Worm (Caenorhabditis elegans) whole organism, L4/young adult: ENCODE measurements around the gene hum-10.

Experiments used
- dao-5 ChIP-seq: sonication (generic microtip); optimal IDR thresholded peaks from 2 replicates; lab custom pipeline; 2016; ENCODE audit warnings: missing genotype, missing genetic modification characterization, moderate library complexity, missing compliant biosample characterization
- him-1 ChIP-seq: sonication (generic microtip); optimal IDR thresholded peaks from 2 replicates; lab custom pipeline; 2016; ENCODE audit warnings: missing genotype, missing genetic modification reagents, missing genetic modification characterization, missing compliant biosample characterization

DNA sequence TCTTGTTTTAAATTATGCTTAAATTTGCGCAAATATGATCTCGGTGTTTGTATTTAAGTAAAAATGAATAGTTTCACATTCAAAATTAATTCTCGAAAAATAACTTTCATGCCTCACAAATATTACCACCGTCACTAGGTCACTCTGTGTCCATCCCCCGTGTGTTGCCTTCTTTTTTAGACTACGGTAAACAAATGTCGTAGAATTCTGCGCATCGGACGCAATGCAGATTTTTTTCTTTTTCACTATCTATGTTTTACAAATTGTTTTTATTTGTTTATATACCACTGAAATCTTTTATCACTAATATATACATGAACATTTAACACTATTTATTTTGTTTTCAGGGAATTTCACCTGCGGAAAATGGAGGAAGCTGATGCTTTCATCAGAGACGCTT lies 36.2 kb upstream of the hum-10 start, which contains the start of gene R08E3.3:
- TF ChIP-seq him-1 (no peak), dao-5 (tag; lab: Kevin White, UChicago) (no peak)
